Fruit fly (Drosophila melanogaster) whole organism, wandering third instar larva: ENCODE results near the gene CG33642.

Experiments used
- Abd-B ChIP-seq: fragments of >200 bp; optimal IDR thresholded peaks from 2 replicates; lab custom pipeline; 2017; ENCODE audit warnings: missing biosample characterization, missing genetic modification characterization
- Dfd ChIP-seq: fragments of >200 bp; optimal IDR thresholded peaks from 2 replicates; lab custom pipeline; 2017; ENCODE audit warnings: missing biosample characterization, missing genetic modification characterization
- Jra ChIP-seq: sonication (Bioruptor generic); optimal IDR thresholded peaks from 2 replicates; lab custom pipeline; 2016; ENCODE audit warnings: missing biosample characterization, missing genetic modification characterization
- Vsx2 ChIP-seq: fragments of 200-300, 225-300 bp; sonication (Bioruptor generic); optimal IDR thresholded peaks from 2 replicates; lab custom pipeline; 2018; ENCODE audit warnings: missing biosample characterization, missing genetic modification characterization; ENCODE audit not compliant: partially characterized antibody
- h ChIP-seq: fragments of 200-800 bp; sonication (Bioruptor generic); optimal IDR thresholded peaks from 3 replicates; lab custom pipeline; 2016; ENCODE audit warnings: missing biosample characterization, mild to moderate bottlenecking, missing genetic modification characterization
- usp ChIP-seq: fragments of >200 bp; optimal IDR thresholded peaks from 2 replicates; lab custom pipeline; 2017; ENCODE audit warnings: missing biosample characterization, missing genetic modification characterization
- woc ChIP-seq: sonication (Bioruptor generic); optimal IDR thresholded peaks from 2 replicates; lab custom pipeline; 2016; ENCODE audit warnings: missing biosample characterization, mild to moderate bottlenecking, missing genetic modification characterization

dm6 chr2L:13482258-13482657 lies 47.5 kb upstream of the CG33642 start:
- no peak for TF ChIP-seq woc (GFP tag; lab: Kevin White, UChicago)
- TF ChIP-seq h (GFP tag; lab: Kevin White, UChicago) = no peak
- TF ChIP-seq Dfd (GFP tag; lab: Kevin White, UChicago) = no peak
- TF ChIP-seq Vsx2 (GFP tag; lab: Kevin White, UChicago) = no peak
- no peak for TF ChIP-seq usp (GFP tag; lab: Kevin White, UChicago)
- no peak for TF ChIP-seq Jra (GFP tag; lab: Kevin White, UChicago)
- TF ChIP-seq Abd-B (GFP tag; lab: Kevin White, UChicago) = no peak
